Worm (Caenorhabditis elegans) whole organism, L1 larva: ENCODE results near the gene T27E4.7.

Experiments
- C16A3.4 ChIP-seq: fragments of 150-350 bp; optimal IDR thresholded peaks from 2 replicates; lab custom pipeline; 2014; ENCODE audit warnings: missing biosample characterization, missing genetic modification characterization
- F16B12.6 ChIP-seq: fragments of 150-350 bp; optimal IDR thresholded peaks from 2 replicates; lab custom pipeline; 2014; ENCODE audit warnings: missing biosample characterization, missing genetic modification characterization
- Y116A8C.19 ChIP-seq: sonication (generic microtip); optimal IDR thresholded peaks from 2 replicates; lab custom pipeline; 2016; ENCODE audit warnings: missing compliant biosample characterization, missing genetic modification characterization, borderline replicate concordance
- aly-2 ChIP-seq: fragments of 150-350 bp; optimal IDR thresholded peaks from 2 replicates; lab custom pipeline; 2014; ENCODE audit warnings: missing biosample characterization, missing genetic modification characterization
- blmp-1 ChIP-seq: fragments of 150-350 bp; optimal IDR thresholded peaks from 2 replicates; lab custom pipeline; 2014; ENCODE audit warnings: missing biosample characterization, missing genetic modification characterization
- ceh-82 ChIP-seq, 3 experiments: fragments of 150-350 bp in 1 of 3; sonication (generic microtip) in 2 of 3; optimal IDR thresholded peaks; 2 replicates each; lab custom pipeline; 2014 to 2017; ENCODE audit warnings: missing biosample characterization in 3 of 3, missing genetic modification characterization in 3 of 3
- ceh-88 ChIP-seq: fragments of 200-800 bp; sonication (Bioruptor generic); IDR thresholded peaks from 2 replicates; pipeline ENCODE4 v1.3.6; 2022; ENCODE audit warnings: missing genetic modification characterization, missing compliant biosample characterization
- dpl-1 ChIP-seq, 3 experiments: fragments of 150-350 bp in 2 of 3; sonication (generic microtip) in 1 of 3; optimal IDR thresholded peaks; 2 replicates each; lab custom pipeline; 2014 to 2017; ENCODE audit warnings: missing biosample characterization in 3 of 3, missing genetic modification characterization in 3 of 3, missing genetic modification reagents in 3 of 3
- efl-1 ChIP-seq, 4 experiments: fragments of 150-350 bp; optimal IDR thresholded peaks in 3 of 4; peaks in 1 of 4; 1 replicate in 1 of 4; 2 replicates in 3 of 4; lab custom pipeline; 2014; ENCODE audit warnings: missing biosample characterization in 2 of 4, missing genetic modification characterization in 2 of 4, missing genetic modification reagents in 2 of 4
- efl-3 ChIP-seq: fragments of 200-800 bp; sonication (Bioruptor generic); optimal IDR thresholded peaks from 2 replicates; lab custom pipeline; 2018; ENCODE audit warnings: mild to moderate bottlenecking, missing genetic modification characterization, missing compliant biosample characterization
- elt-2 ChIP-seq: sonication (generic microtip); optimal IDR thresholded peaks from 2 replicates; lab custom pipeline; 2016; ENCODE audit warnings: missing genetic modification characterization, mild to moderate bottlenecking, inconsistent platforms, missing compliant biosample characterization, missing genetic modification reagents
- elt-3 ChIP-seq, 6 experiments: fragments of 150-350 bp in 1 of 6; sonication (generic microtip); optimal IDR thresholded peaks; 2 replicates each; lab custom pipeline; 2017 to 2018; ENCODE audit warnings: missing biosample characterization in 6 of 6, missing genetic modification characterization in 6 of 6, inconsistent platforms in 1 of 6
- fkh-8 ChIP-seq: sonication (generic microtip); optimal IDR thresholded peaks from 2 replicates; lab custom pipeline; 2016; ENCODE audit warnings: mild to moderate bottlenecking, missing genetic modification characterization, missing compliant biosample characterization
- fos-1 ChIP-seq: fragments of 150-350 bp; optimal IDR thresholded peaks from 2 replicates; lab custom pipeline; 2014; ENCODE audit warnings: missing biosample characterization, missing genetic modification characterization
- grh-1 ChIP-seq: fragments of 200-800 bp; sonication (Bioruptor generic); IDR thresholded peaks from 2 replicates; pipeline ENCODE4 v1.3.6; 2022; ENCODE audit warnings: missing genetic modification reagents, missing genetic modification characterization, missing compliant biosample characterization
- hlh-4 ChIP-seq: sonication (generic microtip); optimal IDR thresholded peaks from 2 replicates; lab custom pipeline; 2016; ENCODE audit warnings: mild to moderate bottlenecking, missing genetic modification characterization, missing compliant biosample characterization
- hpl-2 ChIP-seq: fragments of 150-350 bp; optimal IDR thresholded peaks from 2 replicates; lab custom pipeline; 2014; ENCODE audit warnings: missing biosample characterization, missing genetic modification reagents, missing genetic modification characterization
- irx-1 ChIP-seq: sonication (generic microtip); optimal IDR thresholded peaks from 2 replicates; lab custom pipeline; 2016; ENCODE audit warnings: missing genetic modification characterization, missing compliant biosample characterization
- isw-1 ChIP-seq: fragments of 200-800 bp; sonication (Bioruptor generic); IDR thresholded peaks from 2 replicates; pipeline ENCODE4 v1.3.6; 2022; ENCODE audit warnings: missing genetic modification characterization, missing compliant biosample characterization
- jun-1 ChIP-seq: fragments of 150-350 bp; optimal IDR thresholded peaks from 2 replicates; lab custom pipeline; 2014; ENCODE audit warnings: missing biosample characterization, missing genetic modification reagents, missing genetic modification characterization
- lin-13 ChIP-seq: fragments of 150-350 bp; optimal IDR thresholded peaks from 2 replicates; lab custom pipeline; 2014; ENCODE audit warnings: missing biosample characterization, missing genetic modification reagents, missing genetic modification characterization
- lin-14 ChIP-seq: fragments of 200-800 bp; sonication (Bioruptor generic); optimal IDR thresholded peaks from 2 replicates; lab custom pipeline; 2018; ENCODE audit warnings: mild to moderate bottlenecking, missing genetic modification characterization, moderate library complexity, missing compliant biosample characterization
- lin-35 ChIP-seq, 2 experiments: fragments of 150-350 bp; optimal IDR thresholded peaks; 2 replicates each; lab custom pipeline; 2014; ENCODE audit warnings: missing biosample characterization in 2 of 2, missing genetic modification characterization in 2 of 2, missing genetic modification reagents in 2 of 2
- mdl-1 ChIP-seq, 2 experiments: fragments of 150-350 bp; optimal IDR thresholded peaks; 2 replicates each; lab custom pipeline; 2014 to 2017; ENCODE audit warnings: missing biosample characterization in 2 of 2, missing genetic modification characterization in 2 of 2, inconsistent platforms in 1 of 2
- mef-2 ChIP-seq: fragments of 150-350 bp; optimal IDR thresholded peaks from 2 replicates; lab custom pipeline; 2014; ENCODE audit warnings: missing biosample characterization, missing genetic modification characterization
- mep-1 ChIP-seq: fragments of 150-350 bp; optimal IDR thresholded peaks from 2 replicates; lab custom pipeline; 2014; ENCODE audit warnings: missing biosample characterization, missing genetic modification characterization
- nhr-12 ChIP-seq: sonication (generic microtip); optimal IDR thresholded peaks from 2 replicates; lab custom pipeline; 2017; ENCODE audit warnings: missing biosample characterization, missing genetic modification characterization
- nhr-19 ChIP-seq: fragments of 200-800 bp; sonication (Bioruptor generic); conservative IDR thresholded peaks from 2 replicates; pipeline ENCODE4 v1.3.6; 2022; ENCODE audit warnings: missing genetic modification characterization, missing compliant biosample characterization
- nhr-20 ChIP-seq: sonication (generic microtip); optimal IDR thresholded peaks from 2 replicates; lab custom pipeline; 2016; ENCODE audit warnings: mild to moderate bottlenecking, missing genetic modification characterization, missing compliant biosample characterization
- nhr-237 ChIP-seq: fragments of 150-350 bp; optimal IDR thresholded peaks from 2 replicates; lab custom pipeline; 2014; ENCODE audit warnings: missing biosample characterization, missing genetic modification characterization
- nhr-71 ChIP-seq: sonication (generic microtip); optimal IDR thresholded peaks from 2 replicates; lab custom pipeline; 2016; ENCODE audit warnings: mild to moderate bottlenecking, missing genetic modification characterization, moderate library complexity, missing compliant biosample characterization
- nhr-77 ChIP-seq: fragments of 150-350 bp; optimal IDR thresholded peaks from 2 replicates; lab custom pipeline; 2014; ENCODE audit warnings: missing biosample characterization, missing genetic modification characterization
- nhr-84 ChIP-seq: sonication (generic microtip); optimal IDR thresholded peaks from 2 replicates; lab custom pipeline; 2017; ENCODE audit warnings: missing biosample characterization, missing genetic modification characterization
- nhr-85 ChIP-seq: sonication (generic microtip); peaks from one replicate; lab custom pipeline; 2016; ENCODE audit warnings: missing genetic modification characterization, inconsistent platforms, missing compliant biosample characterization
- nhr-90 ChIP-seq: sonication (generic microtip); optimal IDR thresholded peaks from 2 replicates; lab custom pipeline; 2016; ENCODE audit warnings: mild to moderate bottlenecking, missing genetic modification characterization, missing compliant biosample characterization; ENCODE audit not compliant: poor library complexity
- pqm-1 ChIP-seq: sonication (generic microtip); optimal IDR thresholded peaks from 3 replicates; lab custom pipeline; 2017; ENCODE audit warnings: missing biosample characterization, missing genetic modification characterization
- rnt-1 ChIP-seq: sonication (generic microtip); optimal IDR thresholded peaks from 2 replicates; lab custom pipeline; 2016; ENCODE audit warnings: mild to moderate bottlenecking, missing genetic modification characterization, moderate library complexity, missing compliant biosample characterization
- snu-23 ChIP-seq: sonication (generic microtip); optimal IDR thresholded peaks from 2 replicates; lab custom pipeline; 2016; ENCODE audit warnings: missing genetic modification characterization, missing compliant biosample characterization
- swsn-7 ChIP-seq: sonication (generic microtip); optimal IDR thresholded peaks from 2 replicates; lab custom pipeline; 2016; ENCODE audit warnings: missing genetic modification characterization, missing compliant biosample characterization
- tbx-2 ChIP-seq: sonication (generic microtip); optimal IDR thresholded peaks from 2 replicates; lab custom pipeline; 2016; ENCODE audit warnings: missing genetic modification characterization, missing compliant biosample characterization
- unc-130 ChIP-seq: fragments of 150-350 bp; optimal IDR thresholded peaks from 2 replicates; lab custom pipeline; 2017; ENCODE audit warnings: missing biosample characterization, missing genetic modification characterization, inconsistent platforms
- unc-98 ChIP-seq: fragments of 200-800 bp; sonication (Bioruptor generic); IDR thresholded peaks from 2 replicates; pipeline ENCODE4 v1.3.6; 2022; ENCODE audit warnings: missing genetic modification characterization, missing compliant biosample characterization
- xbp-1 ChIP-seq: sonication (generic microtip); optimal IDR thresholded peaks from 2 replicates; lab custom pipeline; 2016; ENCODE audit warnings: missing genetic modification characterization, missing compliant biosample characterization
- zip-4 ChIP-seq: fragments of 200-800 bp; sonication (Bioruptor generic); optimal IDR thresholded peaks from 2 replicates; lab custom pipeline; 2018; ENCODE audit warnings: mild to moderate bottlenecking, missing genetic modification characterization, moderate library complexity, missing compliant biosample characterization

The T27E4.7 gene

DNA sequence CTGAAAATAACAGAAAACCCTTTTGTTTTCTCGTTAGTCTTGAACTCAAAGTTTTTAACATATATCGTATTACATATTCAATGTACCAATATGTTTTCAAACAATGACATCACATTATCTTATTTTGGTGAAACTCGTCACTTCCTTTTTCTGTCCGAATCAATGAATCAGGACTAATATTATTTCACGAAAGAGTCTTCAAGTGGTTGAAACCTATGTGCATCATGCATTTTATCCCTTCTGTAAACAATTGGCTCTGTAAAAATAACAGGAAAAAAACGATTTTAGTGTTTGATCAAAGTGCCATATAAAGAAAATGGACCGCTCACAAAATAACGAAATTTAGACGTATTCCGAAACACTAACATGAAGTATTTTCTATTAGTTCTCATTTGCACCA lies 32.1 kb upstream of the T27E4.7 start, which contains the start of gene F21C10.18 (continued):
- no peak for TF ChIP-seq xbp-1 (tag; lab: Kevin White, UChicago)

- TF ChIP-seq snu-23 (no peak), efl-3 (GFP tag; lab: Kevin White, UChicago) (no peak), F16B12.6 (tag; lab: Kevin White, UChicago) (no peak)
Measured at ce11 chrV:9101062-9101461, 24.9 kb upstream of the T27E4.7 start, which contains the start of gene frpr-6. frpr-6 (minus strand) TSS chrV:9101162.

ce11 chrV:9098280-9098973 lies 22.3 kb upstream of the T27E4.7 start, which contains the start of gene F21C10.9:
F21C10.9 (minus strand) TSS chrV:9098696.
- peak; percentile 7 for TF ChIP-seq snu-23
- no peak for TF ChIP-seq mep-1 (tag; lab: Kevin White, UChicago)
- TF ChIP-seq lin-14: peak; percentile 2
- no peak for TF ChIP-seq rnt-1 (tag; lab: Kevin White, UChicago)
- TF ChIP-seq nhr-85 (tag; lab: Kevin White, UChicago): peak; percentile 80
- TF ChIP-seq nhr-90 (tag; lab: Kevin White, UChicago): peak; percentile 23
- TF ChIP-seq ceh-82 (tag; optimal IDR thresholded peaks at IDR 0.05; lab: Kevin White, UChicago): no peak
- no peak for TF ChIP-seq hpl-2 (GFP tag; lab: Kevin White, UChicago)
- no peak for TF ChIP-seq fkh-8
- TF ChIP-seq isw-1 (GFP tag; lab: Robert Waterston, UW): no peak
- no peak for TF ChIP-seq fos-1 (tag; lab: Kevin White, UChicago)
- peak; percentile 4 for TF ChIP-seq blmp-1 (tag; lab: Kevin White, UChicago)
- TF ChIP-seq C16A3.4 (tag; lab: Kevin White, UChicago): no peak
- TF ChIP-seq nhr-20 (tag; lab: Kevin White, UChicago): peak; percentile 57
- TF ChIP-seq mdl-1 (tag; optimal IDR thresholded peaks at IDR 0.05; lab: Kevin White, UChicago): peak in 1 of 2 experiments; percentile 16
- TF ChIP-seq nhr-237 (tag; lab: Kevin White, UChicago): no peak
- TF ChIP-seq elt-3 (tag; optimal IDR thresholded peaks at IDR 0.05; lab: Kevin White, UChicago): peak in 1 of 6 experiments; percentile 8
- TF ChIP-seq nhr-71 (tag; lab: Kevin White, UChicago): peak; percentile 50
- no peak for TF ChIP-seq efl-1 (optimal IDR thresholded peaks at IDR 0.05; lab: Kevin White, UChicago)
- TF ChIP-seq efl-1 (GFP tag; optimal IDR thresholded peaks at IDR 0.05 in 1 of 2; lab: Kevin White, UChicago): peak in 1 of 2 experiments; percentile 53
- no peak for TF ChIP-seq unc-130 (tag; lab: Kevin White, UChicago)
- no peak for TF ChIP-seq nhr-12 (tag; lab: Kevin White, UChicago)
- TF ChIP-seq nhr-84 (tag; lab: Kevin White, UChicago): no peak
- peak; percentile 58 for TF ChIP-seq nhr-19
- peak in 1 of 2 experiments; percentile 50 for TF ChIP-seq lin-35 (GFP tag; optimal IDR thresholded peaks at IDR 0.05; lab: Kevin White, UChicago)
- TF ChIP-seq swsn-7 (tag; lab: Kevin White, UChicago): no peak
- no peak for TF ChIP-seq jun-1 (tag; lab: Kevin White, UChicago)
- peak; percentile 5 for TF ChIP-seq elt-2
- TF ChIP-seq pqm-1 (tag; lab: Kevin White, UChicago): no peak
- TF ChIP-seq grh-1: peak; percentile 31; the same call in 1 of the 2 replicates

DNA sequence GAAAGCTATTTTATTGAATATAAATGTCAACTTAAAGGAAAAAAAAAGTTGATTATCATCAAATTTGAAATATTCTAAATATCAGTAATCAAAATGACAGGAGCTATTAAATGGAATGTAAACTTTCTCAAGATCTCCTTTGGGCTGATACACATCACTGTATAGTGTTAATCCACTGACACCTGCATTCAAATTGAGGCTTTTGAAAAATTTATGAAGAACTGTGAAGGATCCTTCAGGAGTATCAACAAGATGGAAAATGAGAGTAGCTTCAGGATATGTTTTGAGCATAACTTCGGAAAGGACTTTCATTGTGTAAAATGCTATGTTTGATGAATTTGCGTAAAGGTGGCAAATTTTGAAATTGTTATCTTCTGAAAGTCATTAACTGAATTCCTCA lies 21.1 kb upstream of the T27E4.7 start:
- TF ChIP-seq elt-2: peak; percentile 9
- TF ChIP-seq mdl-1 (tag; optimal IDR thresholded peaks at IDR 0.05; lab: Kevin White, UChicago): no peak
- TF ChIP-seq irx-1 (tag; lab: Kevin White, UChicago): no peak
- TF ChIP-seq zip-4 (GFP tag; lab: Kevin White, UChicago): no peak
- no peak for TF ChIP-seq ceh-82 (tag; optimal IDR thresholded peaks at IDR 0.05; lab: Kevin White, UChicago)
- TF ChIP-seq lin-13: no peak
- no peak for TF ChIP-seq unc-98 (GFP tag; lab: Robert Waterston, UW)
- TF ChIP-seq swsn-7 (tag; lab: Kevin White, UChicago): no peak
- TF ChIP-seq ceh-88 (GFP tag; lab: Robert Waterston, UW): 0 out of 2 replicates have a peak, but pooled peaks have one; percentile 19
- no peak for TF ChIP-seq grh-1
- TF ChIP-seq mef-2: no peak
- no peak for TF ChIP-seq Y116A8C.19
- TF ChIP-seq dpl-1 (GFP tag; optimal IDR thresholded peaks at IDR 0.05; lab: Kevin White, UChicago): no peak
- TF ChIP-seq nhr-20 (tag; lab: Kevin White, UChicago): no peak
- no peak for TF ChIP-seq unc-130 (tag; lab: Kevin White, UChicago)
- TF ChIP-seq hpl-2 (GFP tag; lab: Kevin White, UChicago): no peak
- peak in 1 of 2 experiments; percentile 24 for TF ChIP-seq lin-35 (GFP tag; optimal IDR thresholded peaks at IDR 0.05; lab: Kevin White, UChicago)
- TF ChIP-seq fos-1 (tag; lab: Kevin White, UChicago): no peak
- no peak for TF ChIP-seq elt-3 (tag; optimal IDR thresholded peaks at IDR 0.05; lab: Kevin White, UChicago)
- TF ChIP-seq tbx-2 (tag; lab: Kevin White, UChicago): no peak
- TF ChIP-seq xbp-1 (tag; lab: Kevin White, UChicago): no peak
- no peak for TF ChIP-seq hlh-4 (tag; lab: Kevin White, UChicago)
- TF ChIP-seq aly-2 (tag; lab: Kevin White, UChicago): no peak
- TF ChIP-seq nhr-77 (tag; lab: Kevin White, UChicago): no peak
